Worm (Caenorhabditis elegans) whole organism, young adult: ENCODE data around the gene crn-2.
A peak's percentile ranks its signal among the peaks of the same experiment; 100 is the strongest.

ENCODE experiments used
- B0019.2 ChIP-seq: fragments of 200-800 bp; sonication (Bioruptor generic); conservative IDR thresholded peaks from 2 replicates; pipeline ENCODE4 v1.3.6; 2022; ENCODE audit warnings: missing genetic modification reagents, missing genetic modification characterization, missing compliant biosample characterization
- B0035.1 ChIP-seq: sonication (generic microtip); optimal IDR thresholded peaks from 2 replicates; lab custom pipeline; 2016; ENCODE audit warnings: missing genetic modification characterization, mild to moderate bottlenecking, missing compliant biosample characterization, missing genotype, missing genetic modification reagents
- B0261.1 ChIP-seq: sonication (generic microtip); optimal IDR thresholded peaks from 2 replicates; lab custom pipeline; 2016; ENCODE audit warnings: mild to moderate bottlenecking, missing genetic modification characterization, moderate library complexity, missing compliant biosample characterization
- C17E4.6 ChIP-seq: fragments of 200-800 bp; sonication (Bioruptor generic); IDR thresholded peaks from 2 replicates; pipeline ENCODE4 v1.3.6; 2022; ENCODE audit warnings: missing genetic modification reagents, missing genetic modification characterization, missing compliant biosample characterization
- F23B12.7 ChIP-seq: sonication (generic microtip); optimal IDR thresholded peaks from 2 replicates; lab custom pipeline; 2017; ENCODE audit warnings: missing genetic modification characterization, mild to moderate bottlenecking, missing compliant biosample characterization, antibody characterized with exemption, moderate library complexity; ENCODE audit not compliant: insufficient read depth
- F33H1.4 ChIP-seq: fragments of 200-800 bp; sonication (Bioruptor generic); IDR thresholded peaks from 2 replicates; pipeline ENCODE4 v1.3.6; 2022; ENCODE audit warnings: missing genetic modification reagents, missing genetic modification characterization, missing compliant biosample characterization
- F37B4.10 ChIP-seq: fragments of 200-800 bp; sonication (Bioruptor generic); IDR thresholded peaks from 2 replicates; pipeline ENCODE4 v1.3.6; 2022; ENCODE audit warnings: missing genetic modification characterization, missing compliant biosample characterization
- K11D2.4 ChIP-seq: fragments of 200-800 bp; sonication (Bioruptor generic); IDR thresholded peaks from 2 replicates; pipeline ENCODE4 v1.3.6; 2022; ENCODE audit warnings: missing genetic modification reagents, missing genetic modification characterization, missing compliant biosample characterization
- Y79H2A.3 ChIP-seq: fragments of 200-800 bp; sonication (Bioruptor generic); conservative IDR thresholded peaks from 2 replicates; pipeline ENCODE4 v1.3.6; 2022; ENCODE audit warnings: missing genetic modification reagents, missing genetic modification characterization, missing compliant biosample characterization
- ama-1 ChIP-seq, 3 experiments: fragments of 150-350 bp in 1 of 3; sonication (generic microtip) in 2 of 3; optimal IDR thresholded peaks; 2 replicates each; lab custom pipeline; 2014 to 2018; ENCODE audit warnings: missing biosample characterization in 2 of 3, missing genetic modification characterization in 2 of 3, missing genetic modification reagents in 2 of 3
- aptf-3 ChIP-seq: fragments of 200-800 bp; sonication (Bioruptor generic); IDR thresholded peaks from 2 replicates; pipeline ENCODE4 v1.3.6; 2022; ENCODE audit warnings: missing genetic modification characterization, missing compliant biosample characterization
- attf-3 ChIP-seq: fragments of 200-800 bp; sonication (Bioruptor generic); conservative IDR thresholded peaks from 2 replicates; pipeline ENCODE4 v1.3.6; 2022; ENCODE audit warnings: missing genetic modification reagents, missing genetic modification characterization, missing compliant biosample characterization
- bed-1 ChIP-seq: fragments of 200-800 bp; sonication (Bioruptor generic); IDR thresholded peaks from 2 replicates; pipeline ENCODE4 v1.3.6; 2022; ENCODE audit warnings: missing genetic modification reagents, missing genetic modification characterization, missing compliant biosample characterization
- bed-2 ChIP-seq: fragments of 200-800 bp; sonication (Bioruptor generic); IDR thresholded peaks from 2 replicates; pipeline ENCODE4 v1.3.6; 2022; ENCODE audit warnings: missing genetic modification reagents, missing genetic modification characterization, missing compliant biosample characterization
- ccch-3 ChIP-seq: fragments of 200-800 bp; sonication (Bioruptor generic); optimal IDR thresholded peaks from 2 replicates; lab custom pipeline; 2018; ENCODE audit warnings: mild to moderate bottlenecking, missing genetic modification characterization, missing compliant biosample characterization
- cebp-1 ChIP-seq, 2 experiments: fragments of 200-800 bp in 1 of 2; sonication (Bioruptor generic) in 1 of 2; sonication (generic microtip) in 1 of 2; IDR thresholded peaks in 1 of 2; optimal IDR thresholded peaks in 1 of 2; 2 replicates each; pipeline versions ENCODE4 v1.3.6 to Lab custom; 2017 to 2022; ENCODE audit warnings: missing compliant biosample characterization in 2 of 2, missing genetic modification characterization in 2 of 2, mild to moderate bottlenecking in 1 of 2, missing genetic modification reagents in 1 of 2, moderate library complexity in 1 of 2
- ceh-58 ChIP-seq: fragments of 200-800 bp; sonication (Bioruptor generic); IDR thresholded peaks from 2 replicates; pipeline ENCODE4 v1.3.6; 2022; ENCODE audit warnings: missing genetic modification characterization, missing compliant biosample characterization
- ceh-79 ChIP-seq: sonication (generic microtip); optimal IDR thresholded peaks from 2 replicates; lab custom pipeline; 2017; ENCODE audit warnings: mild to moderate bottlenecking, missing genetic modification characterization, missing compliant biosample characterization
- chd-7 ChIP-seq: sonication (generic microtip); optimal IDR thresholded peaks from 2 replicates; lab custom pipeline; 2016; ENCODE audit warnings: mild to moderate bottlenecking, missing genetic modification characterization, moderate library complexity, missing compliant biosample characterization
- efl-1 ChIP-seq: fragments of 150-350 bp; optimal IDR thresholded peaks from 2 replicates; lab custom pipeline; 2014; ENCODE audit warnings: missing biosample characterization, missing genetic modification reagents, missing genetic modification characterization
- egl-44 ChIP-seq: fragments of 200-800 bp; sonication (Bioruptor generic); IDR thresholded peaks from 2 replicates; pipeline ENCODE4 v1.3.6; 2022; ENCODE audit warnings: missing genetic modification reagents, missing genetic modification characterization, missing compliant biosample characterization
- fkh-3 ChIP-seq: sonication (generic microtip); optimal IDR thresholded peaks from 2 replicates; lab custom pipeline; 2016; ENCODE audit warnings: mild to moderate bottlenecking, missing genetic modification characterization, missing compliant biosample characterization
- hlh-26 ChIP-seq: fragments of 200-800 bp; sonication (Bioruptor generic); conservative IDR thresholded peaks from 2 replicates; pipeline ENCODE4 v1.3.6; 2022; ENCODE audit warnings: missing genetic modification reagents, missing genetic modification characterization, missing compliant biosample characterization
- hmg-1.2 ChIP-seq: fragments of 200-800 bp; sonication (Bioruptor generic); IDR thresholded peaks from 2 replicates; pipeline ENCODE4 v1.3.6; 2022; ENCODE audit warnings: missing genetic modification reagents, missing genetic modification characterization, missing compliant biosample characterization
- hmg-20 ChIP-seq: fragments of 200-800 bp; sonication (Bioruptor generic); IDR thresholded peaks from 2 replicates; pipeline ENCODE4 v1.3.6; 2022; ENCODE audit warnings: missing genetic modification reagents, missing genetic modification characterization, missing compliant biosample characterization
- let-526 ChIP-seq: fragments of 200-800 bp; sonication (Bioruptor generic); IDR thresholded peaks from 2 replicates; pipeline ENCODE4 v1.3.6; 2022; ENCODE audit warnings: missing genetic modification reagents, missing genetic modification characterization, missing compliant biosample characterization
- lin-35 ChIP-seq, 3 experiments: fragments of 150-350 bp in 2 of 3; sonication (generic microtip) in 1 of 3; optimal IDR thresholded peaks; 2 replicates each; lab custom pipeline; 2014 to 2018; ENCODE audit warnings: missing biosample characterization in 3 of 3, missing genetic modification characterization in 3 of 3, missing genetic modification reagents in 3 of 3
- lin-54 ChIP-seq: fragments of 200-800 bp; sonication (Bioruptor generic); optimal IDR thresholded peaks from 2 replicates; lab custom pipeline; 2018; ENCODE audit warnings: mild to moderate bottlenecking, missing genetic modification characterization, missing compliant biosample characterization
- lsl-1 ChIP-seq: fragments of 200-800 bp; sonication (Bioruptor generic); optimal IDR thresholded peaks from 2 replicates; lab custom pipeline; 2018; ENCODE audit warnings: mild to moderate bottlenecking, missing genetic modification characterization, moderate library complexity, missing compliant biosample characterization
- madf-3 ChIP-seq: fragments of 200-800 bp; sonication (Bioruptor generic); IDR thresholded peaks from 2 replicates; pipeline ENCODE4 v1.3.6; 2022; ENCODE audit warnings: missing genetic modification reagents, missing genetic modification characterization, missing compliant biosample characterization
- madf-6 ChIP-seq: fragments of 200-800 bp; sonication (Bioruptor generic); IDR thresholded peaks from 2 replicates; pipeline ENCODE4 v1.3.6; 2022; ENCODE audit warnings: missing genetic modification reagents, missing genetic modification characterization, missing compliant biosample characterization
- mcd-1 ChIP-seq: fragments of 200-800 bp; sonication (Bioruptor generic); IDR thresholded peaks from 2 replicates; pipeline ENCODE4 v1.3.6; 2022; ENCODE audit warnings: missing genetic modification reagents, missing genetic modification characterization, missing compliant biosample characterization
- mes-4 ChIP-seq: sonication (generic microtip); optimal IDR thresholded peaks from 2 replicates; lab custom pipeline; 2016; ENCODE audit warnings: missing genotype, missing genetic modification characterization, missing compliant biosample characterization
- nfyb-1 ChIP-seq: fragments of 200-800 bp; sonication (Bioruptor generic); IDR thresholded peaks from 2 replicates; pipeline ENCODE4 v1.3.6; 2022; ENCODE audit warnings: missing genetic modification reagents, missing genetic modification characterization, missing compliant biosample characterization
- pha-4 ChIP-seq: fragments of 150-350 bp; sonication (generic microtip); optimal IDR thresholded peaks from 2 replicates; lab custom pipeline; 2014; ENCODE audit warnings: missing biosample characterization, missing genetic modification reagents, missing genetic modification characterization
- rec-8 ChIP-seq, 2 experiments: sonication (generic microtip); optimal IDR thresholded peaks; 2 replicates each; lab custom pipeline; 2016; ENCODE audit warnings: mild to moderate bottlenecking in 2 of 2, missing genetic modification characterization in 2 of 2, missing genetic modification reagents in 2 of 2, missing genotype in 2 of 2, missing biosample characterization in 1 of 2, missing compliant biosample characterization in 1 of 2, moderate library complexity in 1 of 2
- rpc-1 ChIP-seq, 2 experiments: fragments of 150-350 bp in 1 of 2; sonication (generic microtip) in 1 of 2; optimal IDR thresholded peaks; 2 replicates each; lab custom pipeline; 2014 to 2018; ENCODE audit warnings: missing biosample characterization in 1 of 2, missing genetic modification characterization in 1 of 2, missing genetic modification reagents in 1 of 2, missing genotype in 1 of 2
- sea-2 ChIP-seq: fragments of 200-800 bp; sonication (Bioruptor generic); IDR thresholded peaks from 2 replicates; pipeline ENCODE4 v1.3.6; 2022; ENCODE audit warnings: missing genetic modification characterization, missing compliant biosample characterization
- snpc-1.1 ChIP-seq: sonication (generic microtip); optimal IDR thresholded peaks from 2 replicates; lab custom pipeline; 2017; ENCODE audit warnings: missing genetic modification characterization, mild to moderate bottlenecking, missing compliant biosample characterization, antibody characterized with exemption, moderate library complexity, missing genotype, missing genetic modification reagents; ENCODE audit not compliant: insufficient read depth
- snpc-1.3 ChIP-seq: sonication (generic microtip); optimal IDR thresholded peaks from 2 replicates; lab custom pipeline; 2017; ENCODE audit warnings: missing genetic modification characterization, mild to moderate bottlenecking, missing compliant biosample characterization, antibody characterized with exemption, moderate library complexity, missing genotype, missing genetic modification reagents; ENCODE audit not compliant: insufficient read depth
- snpc-4 ChIP-seq, 5 experiments: fragments of 150-350 bp in 1 of 5; sonication (generic microtip) in 4 of 5; optimal IDR thresholded peaks; 2 replicates each; lab custom pipeline; 2014 to 2018; ENCODE audit warnings: missing genetic modification characterization in 5 of 5, missing biosample characterization in 3 of 5, antibody characterized with exemption in 2 of 5, mild to moderate bottlenecking in 2 of 5, missing compliant biosample characterization in 2 of 5, missing genotype in 2 of 5, moderate library complexity in 2 of 5, missing genetic modification reagents in 1 of 5
- tlf-1 ChIP-seq: fragments of 200-800 bp; sonication (Bioruptor generic); optimal IDR thresholded peaks from 2 replicates; lab custom pipeline; 2018; ENCODE audit warnings: mild to moderate bottlenecking, missing genetic modification characterization, missing compliant biosample characterization
- xnd-1 ChIP-seq: sonication (generic microtip); optimal IDR thresholded peaks from 2 replicates; lab custom pipeline; 2016; ENCODE audit warnings: missing genotype, missing genetic modification reagents, missing genetic modification characterization, missing compliant biosample characterization
- ztf-18 ChIP-seq: sonication (generic microtip); optimal IDR thresholded peaks from 2 replicates; lab custom pipeline; 2016; ENCODE audit warnings: missing genotype, mild to moderate bottlenecking, missing genetic modification characterization, missing compliant biosample characterization
- ztf-22 ChIP-seq: fragments of 200-800 bp; sonication (Bioruptor generic); optimal IDR thresholded peaks from 2 replicates; lab custom pipeline; 2018; ENCODE audit warnings: mild to moderate bottlenecking, missing genetic modification characterization, moderate library complexity, missing compliant biosample characterization
- ztf-28 ChIP-seq: fragments of 200-800 bp; sonication (Bioruptor generic); IDR thresholded peaks from 2 replicates; pipeline ENCODE4 v1.3.6; 2022; ENCODE audit warnings: missing genetic modification reagents, missing genetic modification characterization, missing compliant biosample characterization

The crn-2 gene

DNA sequence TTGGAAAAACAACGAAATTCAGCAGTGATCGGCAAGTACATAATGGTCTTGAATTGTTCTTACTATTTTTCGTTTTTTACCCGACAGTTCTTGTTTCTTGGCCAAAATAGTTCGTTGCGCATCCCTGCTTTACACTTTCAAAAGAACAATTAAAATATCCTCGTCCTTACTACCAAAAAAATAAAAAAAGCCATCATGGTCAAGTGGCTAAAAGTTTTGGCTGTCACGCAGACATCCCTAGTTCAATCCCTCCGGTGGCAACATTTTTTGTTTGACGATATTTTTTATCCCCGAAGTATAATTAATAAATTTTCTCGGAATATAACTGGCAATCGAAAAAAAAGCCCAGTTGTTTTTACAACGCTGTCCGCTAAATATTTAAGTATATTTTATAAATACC, 2.5 kb upstream of the crn-2 start (continued):
- TF ChIP-seq rec-8 (tag; optimal IDR thresholded peaks at IDR 0.05; lab: Kevin White, UChicago): peak in 1 of 2 experiments; percentile 48
- TF ChIP-seq ztf-22 (GFP tag; lab: Kevin White, UChicago): no peak
- TF ChIP-seq tlf-1: no peak
- peak; percentile 53 for TF ChIP-seq lsl-1 (GFP tag; lab: Kevin White, UChicago)
- TF ChIP-seq ama-1 (optimal IDR thresholded peaks at IDR 0.05; lab: Kevin White, UChicago): no peak
- TF ChIP-seq ama-1 (GFP tag; optimal IDR thresholded peaks at IDR 0.05; lab: Kevin White, UChicago): peak in 1 of 2 experiments; percentile 86
- TF ChIP-seq aptf-3: no peak
- TF ChIP-seq fkh-3 (tag; lab: Kevin White, UChicago): peak; percentile 69
- TF ChIP-seq ztf-18 (tag; lab: Kevin White, UChicago): peak; percentile 59
- TF ChIP-seq rpc-1 (optimal IDR thresholded peaks at IDR 0.05; lab: Kevin White, UChicago): peak; percentile 73
- peak; percentile 93 for TF ChIP-seq rpc-1 (tag; optimal IDR thresholded peaks at IDR 0.05; lab: Kevin White, UChicago)
- TF ChIP-seq lin-54 (GFP tag; lab: Kevin White, UChicago): peak; percentile 56
- TF ChIP-seq egl-44: no peak
- TF ChIP-seq Y79H2A.3 (GFP tag; lab: Robert Waterston, UW): no peak
- TF ChIP-seq let-526: no peak
- TF ChIP-seq B0019.2 (GFP tag; lab: Robert Waterston, UW): peak; percentile 59; the same call in 1 of the 2 replicates
- peak; percentile 21; the same call in 1 of the 2 replicates for TF ChIP-seq hmg-1.2 (GFP tag; lab: Robert Waterston, UW)
- TF ChIP-seq mes-4: peak; percentile 41
- no peak for TF ChIP-seq F37B4.10
- TF ChIP-seq pha-4 (tag; lab: Kevin White, UChicago): no peak
- no peak for TF ChIP-seq ceh-58 (GFP tag; lab: Robert Waterston, UW)
- TF ChIP-seq ztf-28 (GFP tag; lab: Robert Waterston, UW): 0 out of 2 replicates have a peak, but pooled peaks have one; percentile 55
- no peak for TF ChIP-seq hlh-26 (GFP tag; lab: Robert Waterston, UW)
- no peak for TF ChIP-seq K11D2.4 (GFP tag; lab: Robert Waterston, UW)
- peak; percentile 81 for TF ChIP-seq snpc-1.3 (tag; lab: Kevin White, UChicago)
- no peak for TF ChIP-seq ccch-3 (GFP tag; lab: Kevin White, UChicago)
- no peak for TF ChIP-seq efl-1
- no peak for TF ChIP-seq bed-1 (GFP tag; lab: Robert Waterston, UW)
- no peak; the same call in 1 of the 2 replicates for TF ChIP-seq attf-3 (GFP tag; lab: Robert Waterston, UW)
- peak; percentile 83 for TF ChIP-seq madf-3 (GFP tag; lab: Robert Waterston, UW)
- TF ChIP-seq C17E4.6 (GFP tag; lab: Robert Waterston, UW): peak; percentile 71
- TF ChIP-seq sea-2 (GFP tag; lab: Robert Waterston, UW): no peak
- TF ChIP-seq lin-35 (GFP tag; optimal IDR thresholded peaks at IDR 0.05; lab: Kevin White, UChicago): no peak
- no peak for TF ChIP-seq bed-2 (GFP tag; lab: Robert Waterston, UW)
- peak; percentile 67 for TF ChIP-seq B0261.1
- TF ChIP-seq xnd-1 (tag; lab: Kevin White, UChicago): peak; percentile 38
- TF ChIP-seq hmg-20: no peak
- peak; percentile 16 for TF ChIP-seq ceh-79 (tag; lab: Kevin White, UChicago)

DNA sequence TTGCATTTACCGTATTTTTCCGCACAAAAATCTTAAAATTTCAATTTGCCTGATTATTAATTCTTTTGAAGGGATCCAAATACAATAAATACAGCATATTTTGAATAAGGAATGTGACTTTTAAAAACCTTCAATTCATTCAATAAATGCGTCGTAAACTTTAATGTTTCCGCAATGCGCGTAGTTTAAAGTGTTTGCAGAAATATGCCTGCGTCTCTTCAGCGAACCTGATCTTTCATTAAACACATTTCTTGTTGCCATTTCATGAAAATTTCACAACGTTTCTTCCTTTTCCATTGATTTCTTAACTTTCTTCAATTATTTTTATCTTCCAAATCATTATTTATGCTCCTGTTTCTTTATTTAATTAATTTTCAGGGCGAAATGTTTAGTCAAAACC, 2.1 kb upstream of the crn-2 start, which contains the start of gene vps-37:
Gene vps-37, plus strand, starts transcription at position 378 of the 400 bp plus-strand sequence.
- TF ChIP-seq B0035.1 (tag; lab: Kevin White, UChicago) (no peak), mcd-1 (GFP tag; lab: Robert Waterston, UW) (peak; percentile 73), F33H1.4 (peak; percentile 51; the same call in 1 of the 2 replicates), cebp-1 (GFP tag; IDR thresholded peaks at IDR 0.05; lab: Robert Waterston, UW) (peak; percentile 36; the same call in 1 of the 2 replicates), cebp-1 (tag; optimal IDR thresholded peaks at IDR 0.05; lab: Kevin White, UChicago) (peak; percentile 83), lsl-1 (GFP tag; lab: Kevin White, UChicago) (peak; percentile 48), snpc-4 (GFP tag; optimal IDR thresholded peaks at IDR 0.05; lab: Kevin White, UChicago) (no peak), snpc-4 (tag; optimal IDR thresholded peaks at IDR 0.05; lab: Kevin White, UChicago) (peak in 3 of 4 experiments; percentile 33 to 55 (median 39)), snpc-1.1 (tag; lab: Kevin White, UChicago) (peak; percentile 55), chd-7 (tag; lab: Kevin White, UChicago) (no peak), efl-1 (peak; percentile 46), F23B12.7 (tag; lab: Kevin White, UChicago) (peak; percentile 11), madf-6 (GFP tag; lab: Robert Waterston, UW) (peak; percentile 83), nfyb-1 (GFP tag; lab: Robert Waterston, UW) (peak; percentile 12; the same call in 1 of the 2 replicates)
